Worm (Caenorhabditis elegans): ENCODE measurements around the gene acp-5.

DNA sequence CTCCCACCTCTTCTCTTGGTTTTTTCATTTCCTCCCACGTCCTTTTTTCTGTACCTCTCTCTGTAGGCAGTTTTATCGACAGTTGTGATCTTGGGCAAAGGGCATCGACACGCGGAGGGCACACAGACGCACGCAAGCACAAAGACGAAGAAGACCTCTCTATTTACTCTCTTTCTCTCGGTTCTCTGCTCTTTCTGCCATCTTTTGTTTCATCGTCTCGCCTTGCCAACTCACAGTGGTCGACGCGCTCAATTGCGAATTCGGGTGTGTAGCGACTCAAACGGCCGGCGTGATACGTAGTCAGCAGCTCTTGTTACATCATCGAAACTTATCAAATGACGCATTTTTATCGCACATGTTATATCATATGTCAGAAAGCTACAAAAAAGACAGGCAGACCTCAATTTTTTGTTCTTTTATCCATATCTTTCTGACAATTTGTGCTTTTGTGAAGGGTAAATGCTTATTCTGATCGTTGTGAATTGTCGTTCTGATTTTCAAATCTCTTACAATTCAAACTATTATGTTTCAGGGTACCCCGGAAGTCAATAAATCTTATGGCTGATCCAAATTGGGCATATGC lies 11.9 kb downstream of the acp-5 start, which contains the start of gene puf-9:
- no peak for TF ChIP-seq klf-2 (GFP tag; conservative IDR thresholded peaks at IDR 0.05)
- peak; percentile 86 for TF ChIP-seq ztf-23 (GFP tag; IDR thresholded peaks at IDR 0.05)
- peak; percentile 95 for TF ChIP-seq cog-1 (tag; optimal IDR thresholded peaks at IDR 0.05)
- no peak for TF ChIP-seq ref-1 (GFP tag; conservative IDR thresholded peaks at IDR 0.05)
- no peak for TF ChIP-seq ztf-29 (GFP tag; IDR thresholded peaks at IDR 0.05)
- TF ChIP-seq flt-1 (GFP tag; IDR thresholded peaks at IDR 0.05) = peak; percentile 78
